Fruit fly (Drosophila melanogaster) whole organism, embryonic: ENCODE measurements around the gene Glut4EF.

Experiments
- Abd-B ChIP-seq: fragments of 200-800 bp; sonication (Bioruptor generic); optimal IDR thresholded peaks from 2 replicates; lab custom pipeline; 2018; ENCODE audit warnings: missing biosample characterization, mild to moderate bottlenecking, missing genetic modification characterization, moderate library complexity
- Ada2b ChIP-seq: fragments of 200-800 bp; sonication (Bioruptor generic); IDR thresholded peaks from 2 replicates; pipeline ENCODE4 v1.3.6; 2022; ENCODE audit warnings: missing biosample characterization, missing genetic modification characterization
- BEAF-32 ChIP-seq: fragments of 200-800 bp; sonication (Bioruptor generic); optimal IDR thresholded peaks from 3 replicates; lab custom pipeline; 2017; ENCODE audit warnings: missing biosample characterization, missing genetic modification characterization, mild to moderate bottlenecking, moderate library complexity, missing genetic modification reagents
- Blimp-1 ChIP-seq: fragments of 200-800 bp; sonication (Bioruptor generic); optimal IDR thresholded peaks from 3 replicates; lab custom pipeline; 2018; ENCODE audit warnings: missing biosample characterization, missing genetic modification characterization, mild to moderate bottlenecking, moderate library complexity, missing genetic modification reagents
- BtbVII ChIP-seq: fragments of 200-800 bp; sonication (Bioruptor generic); optimal IDR thresholded peaks from 3 replicates; lab custom pipeline; 2017; ENCODE audit warnings: missing biosample characterization, mild to moderate bottlenecking, missing genetic modification characterization
- CG10147 ChIP-seq: fragments of 200-800 bp; sonication (Bioruptor generic); optimal IDR thresholded peaks from 2 replicates; lab custom pipeline; 2019; ENCODE audit warnings: missing biosample characterization, mild to moderate bottlenecking, missing genetic modification characterization, moderate library complexity
- CG10543 ChIP-seq: fragments of 200-800 bp; sonication (Bioruptor generic); optimal IDR thresholded peaks from 3 replicates; lab custom pipeline; 2017; ENCODE audit warnings: missing biosample characterization, mild to moderate bottlenecking, missing genetic modification characterization, moderate library complexity
- CG12391 ChIP-seq: fragments of 200-800 bp; sonication (Bioruptor generic); optimal IDR thresholded peaks from 3 replicates; lab custom pipeline; 2018; ENCODE audit warnings: missing biosample characterization, mild to moderate bottlenecking, missing genetic modification characterization, moderate library complexity
- CG12659 ChIP-seq: fragments of 200-800 bp; sonication (Bioruptor generic); optimal IDR thresholded peaks from 3 replicates; lab custom pipeline; 2017; ENCODE audit warnings: mild to moderate bottlenecking, missing biosample characterization, missing genetic modification reagents, missing genetic modification characterization
- CG13424 ChIP-seq: fragments of 200-800 bp; sonication (Bioruptor generic); optimal IDR thresholded peaks from 2 replicates; lab custom pipeline; 2019; ENCODE audit warnings: missing biosample characterization, mild to moderate bottlenecking, missing genetic modification characterization, moderate library complexity
- CG14050 ChIP-seq: fragments of 200-800 bp; sonication (Bioruptor generic); IDR thresholded peaks from 3 replicates; pipeline ENCODE4 v1.3.6; 2022; ENCODE audit warnings: missing biosample characterization, missing genetic modification characterization
- CG14441 ChIP-seq: fragments of 200-800 bp; sonication (Bioruptor generic); IDR thresholded peaks from 2 replicates; pipeline ENCODE4 v1.3.6; 2022; ENCODE audit warnings: missing biosample characterization, missing genetic modification characterization
- CG15269 ChIP-seq: fragments of 200-800 bp; sonication (Bioruptor generic); optimal IDR thresholded peaks from 2 replicates; lab custom pipeline; 2018; ENCODE audit warnings: missing biosample characterization, mild to moderate bottlenecking, missing genetic modification characterization, moderate library complexity
- CG18262 ChIP-seq: fragments of 200-800 bp; optimal IDR thresholded peaks from 3 replicates; lab custom pipeline; 2019; ENCODE audit warnings: missing biosample characterization, mild to moderate bottlenecking, missing genetic modification characterization, moderate library complexity
- CG18599 ChIP-seq: fragments of 200-800 bp; sonication (Bioruptor generic); optimal IDR thresholded peaks from 3 replicates; lab custom pipeline; 2017; ENCODE audit warnings: missing biosample characterization, missing genetic modification characterization, mild to moderate bottlenecking, moderate library complexity, missing genetic modification reagents
- CG18619 ChIP-seq: fragments of 200-800 bp; sonication (Bioruptor generic); optimal IDR thresholded peaks from 3 replicates; lab custom pipeline; 2017; ENCODE audit warnings: missing biosample characterization, mild to moderate bottlenecking, missing genetic modification characterization
- CG2678 ChIP-seq: fragments of 200-800 bp; sonication (Bioruptor generic); optimal IDR thresholded peaks from 3 replicates; lab custom pipeline; 2019; ENCODE audit warnings: missing biosample characterization, mild to moderate bottlenecking, missing genetic modification characterization, moderate library complexity
- CG30403 ChIP-seq: fragments of 200-800 bp; sonication (Bioruptor generic); optimal IDR thresholded peaks from 3 replicates; lab custom pipeline; 2016; ENCODE audit warnings: missing biosample characterization, missing genetic modification characterization
- CG6689 ChIP-seq: fragments of 200-800 bp; sonication (Bioruptor generic); IDR thresholded peaks from 2 replicates; pipeline ENCODE4 v1.3.6; 2022; ENCODE audit warnings: missing biosample characterization, missing genetic modification characterization
- CG7839 ChIP-seq: fragments of 200-800 bp; sonication (Bioruptor generic); optimal IDR thresholded peaks from 3 replicates; lab custom pipeline; 2018; ENCODE audit warnings: missing biosample characterization, mild to moderate bottlenecking, missing genetic modification characterization, moderate library complexity
- CG9215 ChIP-seq: fragments of 200-800 bp; sonication (Bioruptor generic); IDR thresholded peaks from 2 replicates; pipeline ENCODE4 v1.3.6; 2022; ENCODE audit warnings: missing biosample characterization, missing genetic modification characterization
- CG9727 ChIP-seq: fragments of 200-800 bp; sonication (Bioruptor generic); optimal IDR thresholded peaks from 3 replicates; lab custom pipeline; 2017; ENCODE audit warnings: missing biosample characterization, mild to moderate bottlenecking, missing genetic modification characterization
- CoRest ChIP-seq: fragments of 200-800 bp; sonication (Bioruptor generic); optimal IDR thresholded peaks from 3 replicates; lab custom pipeline; 2018; ENCODE audit warnings: missing biosample characterization, mild to moderate bottlenecking, missing genetic modification characterization, moderate library complexity
- D19A ChIP-seq: fragments of 200-800 bp; optimal IDR thresholded peaks from 3 replicates; lab custom pipeline; 2019; ENCODE audit warnings: missing biosample characterization, mild to moderate bottlenecking, missing genetic modification characterization, moderate library complexity
- Deaf1 ChIP-seq: fragments of 200-800 bp; optimal IDR thresholded peaks from 3 replicates; lab custom pipeline; 2019; ENCODE audit warnings: missing biosample characterization, mild to moderate bottlenecking, missing genetic modification characterization, moderate library complexity
- Fer1 ChIP-seq: fragments of 200-800 bp; sonication (Bioruptor generic); optimal IDR thresholded peaks from 2 replicates; lab custom pipeline; 2017; ENCODE audit warnings: missing biosample characterization, mild to moderate bottlenecking, missing genetic modification characterization
- Fer3 ChIP-seq: fragments of 200-800 bp; sonication (Bioruptor generic); optimal IDR thresholded peaks from 2 replicates; lab custom pipeline; 2018; ENCODE audit warnings: missing biosample characterization, mild to moderate bottlenecking, missing genetic modification characterization, moderate library complexity
- Meics ChIP-seq: fragments of 200-800 bp; sonication (Bioruptor generic); optimal IDR thresholded peaks from 2 replicates; lab custom pipeline; 2017; ENCODE audit warnings: missing biosample characterization, mild to moderate bottlenecking, missing genetic modification characterization
- Nf-YC ChIP-seq: fragments of 200-800 bp; optimal IDR thresholded peaks from 3 replicates; lab custom pipeline; 2019; ENCODE audit warnings: missing biosample characterization, mild to moderate bottlenecking, missing genetic modification characterization, moderate library complexity
- Oli ChIP-seq: fragments of 200-800 bp; sonication (Bioruptor generic); optimal IDR thresholded peaks from 2 replicates; lab custom pipeline; 2018; ENCODE audit warnings: missing biosample characterization, mild to moderate bottlenecking, missing genetic modification characterization, moderate library complexity
- PHDP ChIP-seq: fragments of 200-800 bp; sonication (Bioruptor generic); optimal IDR thresholded peaks from 3 replicates; lab custom pipeline; 2018; ENCODE audit warnings: missing biosample characterization, mild to moderate bottlenecking, missing genetic modification characterization, moderate library complexity
- Ptx1 ChIP-seq: fragments of 200-800 bp; sonication (Bioruptor generic); IDR thresholded peaks from 2 replicates; pipeline ENCODE4 v1.3.6; 2022; ENCODE audit warnings: missing biosample characterization, missing genetic modification characterization
- Rfx ChIP-seq: fragments of 200-800 bp; sonication (Bioruptor generic); IDR thresholded peaks from 2 replicates; pipeline ENCODE4 v1.3.6; 2022; ENCODE audit warnings: missing biosample characterization, missing genetic modification characterization
- Sox102F ChIP-seq: fragments of 200-800 bp; sonication (Bioruptor generic); optimal IDR thresholded peaks from 2 replicates; lab custom pipeline; 2018; ENCODE audit warnings: missing biosample characterization, mild to moderate bottlenecking, missing genetic modification characterization, moderate library complexity
- bbx ChIP-seq: fragments of 200-800 bp; sonication (Bioruptor generic); IDR thresholded peaks from 2 replicates; pipeline ENCODE4 v1.3.6; 2022; ENCODE audit warnings: missing biosample characterization, missing genetic modification characterization; ENCODE audit not compliant: partially characterized antibody
- caup ChIP-seq: fragments of 200-800 bp; sonication (Bioruptor generic); optimal IDR thresholded peaks from 3 replicates; lab custom pipeline; 2017; ENCODE audit warnings: missing biosample characterization, mild to moderate bottlenecking, missing genetic modification characterization, moderate library complexity; ENCODE audit not compliant: severe bottlenecking
- chif ChIP-seq, 2 experiments: fragments of 200-800 bp; sonication (Bioruptor generic); optimal IDR thresholded peaks; 3 replicates each; lab custom pipeline; 2016; ENCODE audit warnings: missing biosample characterization in 2 of 2, missing genetic modification characterization in 2 of 2
- chm ChIP-seq: fragments of 200-800 bp; sonication (Bioruptor generic); IDR thresholded peaks from 2 replicates; pipeline ENCODE4 v1.3.6; 2022; ENCODE audit warnings: missing biosample characterization, missing genetic modification characterization
- chn ChIP-seq: fragments of 200-800 bp; sonication (Bioruptor generic); optimal IDR thresholded peaks from 2 replicates; lab custom pipeline; 2016; ENCODE audit warnings: missing biosample characterization, missing genetic modification characterization
- cwo ChIP-seq: fragments of 200-800 bp; sonication (Bioruptor generic); optimal IDR thresholded peaks from 3 replicates; lab custom pipeline; 2017; ENCODE audit warnings: missing biosample characterization, missing genetic modification characterization, mild to moderate bottlenecking, moderate library complexity, missing genetic modification reagents
- dmrt99B ChIP-seq: fragments of 200-800 bp; sonication (Bioruptor generic); optimal IDR thresholded peaks from 2 replicates; lab custom pipeline; 2018; ENCODE audit warnings: missing biosample characterization, mild to moderate bottlenecking, missing genetic modification characterization, moderate library complexity
- dysf ChIP-seq: fragments of 200-800 bp; sonication (Bioruptor generic); IDR thresholded peaks from 3 replicates; pipeline ENCODE4 v1.3.6; 2022; ENCODE audit warnings: missing biosample characterization, missing genetic modification characterization
- fd96Cb ChIP-seq: fragments of 200-800 bp; sonication (Bioruptor generic); optimal IDR thresholded peaks from 2 replicates; lab custom pipeline; 2018; ENCODE audit warnings: missing biosample characterization, mild to moderate bottlenecking, missing genetic modification characterization, moderate library complexity
- grau ChIP-seq: fragments of 200-800 bp; optimal IDR thresholded peaks from 3 replicates; lab custom pipeline; 2019; ENCODE audit warnings: missing biosample characterization, mild to moderate bottlenecking, missing genetic modification characterization, moderate library complexity
- nmo ChIP-seq: fragments of 200-800 bp; sonication (Bioruptor generic); optimal IDR thresholded peaks from 2 replicates; lab custom pipeline; 2018; ENCODE audit warnings: missing biosample characterization, mild to moderate bottlenecking, missing genetic modification characterization, moderate library complexity
- pfk ChIP-seq: fragments of 200-800 bp; sonication (Bioruptor generic); optimal IDR thresholded peaks from 2 replicates; lab custom pipeline; 2018; ENCODE audit warnings: missing biosample characterization, mild to moderate bottlenecking, missing genetic modification characterization, moderate library complexity
- row ChIP-seq: fragments of 200-800 bp; sonication (Bioruptor generic); IDR thresholded peaks from 3 replicates; pipeline ENCODE4 v1.3.6; 2022; ENCODE audit warnings: missing biosample characterization, missing genetic modification characterization
- tup ChIP-seq: fragments of 200-800 bp; sonication (Bioruptor generic); optimal IDR thresholded peaks from 2 replicates; lab custom pipeline; 2016; ENCODE audit warnings: missing biosample characterization, mild to moderate bottlenecking, missing genetic modification characterization, moderate library complexity
- usp ChIP-seq: fragments of >200 bp; optimal IDR thresholded peaks from 2 replicates; lab custom pipeline; 2017; ENCODE audit warnings: missing biosample characterization, missing genetic modification characterization

The Glut4EF gene

DNA sequence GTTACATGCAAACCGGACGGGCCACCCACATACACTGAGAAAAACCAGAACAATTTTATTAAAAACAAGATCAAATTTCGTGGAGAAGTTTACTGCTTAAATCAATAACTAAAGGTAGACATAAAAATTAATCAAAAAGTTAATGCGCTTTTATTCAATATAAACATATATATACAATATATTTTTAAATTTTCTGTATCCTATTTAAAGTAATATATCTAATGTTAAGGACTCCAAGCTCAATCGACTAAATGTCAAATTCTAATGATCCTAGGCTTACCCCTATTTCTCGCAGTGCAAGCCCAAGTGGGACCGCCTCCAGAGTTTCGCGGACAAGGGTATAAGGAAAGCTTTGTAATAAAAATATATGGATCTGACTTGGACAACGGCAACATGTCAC is 16.7 kb upstream of the Glut4EF start (continued):
- TF ChIP-seq row (GFP tag; lab: Robert Waterston, UW) (peak; percentile 26; the same call in 1 of the 3 replicates), CG10147 (GFP tag; lab: Kevin White, UChicago) (peak; percentile 17), grau (tag; lab: Kevin White, UChicago) (peak; percentile 43), CG9215 (GFP tag; lab: Robert Waterston, UW) (peak; percentile 32; the same call in 1 of the 2 replicates), CG12659 (peak; percentile 13), CG15269 (tag; lab: Kevin White, UChicago) (peak; percentile 33), usp (no peak), CG18619 (peak; percentile 4), Blimp-1 (peak; percentile 26), nmo (GFP tag; lab: Kevin White, UChicago) (peak; percentile 25), CG12391 (tag; lab: Kevin White, UChicago) (peak; percentile 31), tup (GFP tag; lab: Kevin White, UChicago) (no peak), CG10543 (GFP tag; lab: Kevin White, UChicago) (no peak), CG18262 (tag; lab: Kevin White, UChicago) (peak; percentile 31), fd96Cb (tag; lab: Kevin White, UChicago) (peak; percentile 6), CG14050 (no peak), dmrt99B (tag; lab: Kevin White, UChicago) (peak; percentile 62), chif (GFP tag; optimal IDR thresholded peaks at IDR 0.05; lab: Kevin White, UChicago) (no peak), D19A (tag; lab: Kevin White, UChicago) (peak; percentile 10), Ptx1 (GFP tag; lab: Robert Waterston, UW) (0 out of 2 replicates have a peak, but pooled peaks have one; percentile 31), Rfx (GFP tag; lab: Robert Waterston, UW) (peak; percentile 24; the same call in 1 of the 2 replicates), Sox102F (GFP tag; lab: Kevin White, UChicago) (peak; percentile 43), BEAF-32 (no peak), Fer3 (tag; lab: Kevin White, UChicago) (peak; percentile 20), pfk (no peak), Abd-B (GFP tag; lab: Kevin White, UChicago) (no peak), CG7839 (tag; lab: Kevin White, UChicago) (peak; percentile 51), CG2678 (tag; lab: Kevin White, UChicago) (peak; percentile 62), chn (GFP tag; lab: Kevin White, UChicago) (no peak), Nf-YC (tag; lab: Kevin White, UChicago) (peak; percentile 7), PHDP (tag; lab: Kevin White, UChicago) (peak; percentile 26), dysf (GFP tag; lab: Robert Waterston, UW) (peak; percentile 49; the same call in 2 of the 3 replicates), CG13424 (tag; lab: Kevin White, UChicago) (peak; percentile 21), BtbVII (GFP tag; lab: Kevin White, UChicago) (no peak), Fer1 (peak; percentile 61), CoRest (peak; percentile 25), CG9727 (GFP tag; lab: Kevin White, UChicago) (peak; percentile 21), caup (GFP tag; lab: Kevin White, UChicago) (peak; percentile 9), Oli (tag; lab: Kevin White, UChicago) (peak; percentile 17), bbx (GFP tag; lab: Robert Waterston, UW) (no peak), CG30403 (GFP tag; lab: Kevin White, UChicago) (peak; percentile 22), Meics (GFP tag; lab: Kevin White, UChicago) (peak; percentile 48), CG6689 (GFP tag; lab: Robert Waterston, UW) (peak; percentile 35; the same call in 1 of the 2 replicates), CG14441 (GFP tag; lab: Robert Waterston, UW) (peak; percentile 41; the same call in 1 of the 2 replicates), cwo (GFP tag; lab: Kevin White, UChicago) (peak; percentile 12), chm (GFP tag; lab: Robert Waterston, UW) (no peak), CG18599 (GFP tag; lab: Kevin White, UChicago) (peak; percentile 64), Deaf1 (tag; lab: Kevin White, UChicago) (peak; percentile 4), Ada2b (GFP tag; lab: Robert Waterston, UW) (0 out of 2 replicates have a peak, but pooled peaks have one; percentile 9)
